Worm (Caenorhabditis elegans): ENCODE results near the gene mam-2.

DNA sequence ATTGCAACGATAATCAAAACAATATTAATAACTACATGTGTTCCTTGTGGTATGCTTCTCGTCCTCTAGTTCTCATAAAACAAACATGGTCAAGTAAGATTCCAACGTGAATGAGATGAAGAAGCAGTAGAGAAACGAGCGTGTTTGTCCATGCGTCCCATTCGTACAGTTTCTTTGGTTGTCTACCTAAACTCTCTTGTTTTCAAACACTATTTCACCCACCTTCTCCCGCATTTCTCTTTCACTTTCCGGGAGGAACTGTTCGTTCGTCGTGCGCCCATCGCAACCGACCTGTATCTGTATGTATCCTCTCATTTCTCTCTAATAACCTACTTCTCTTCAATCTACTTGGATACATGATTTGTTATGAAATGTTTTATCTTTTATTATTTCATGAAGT lies 24.8 kb downstream of the mam-2 start:
- TF ChIP-seq unc-39 (tag; optimal IDR thresholded peaks at IDR 0.05), result no peak
- peak; percentile 57 for TF ChIP-seq pha-4 (tag; optimal IDR thresholded peaks at IDR 0.05)
- TF ChIP-seq lin-13 (tag; optimal IDR thresholded peaks at IDR 0.05), result no peak

All from whole organism, mixed stage, embryonic.